In the genomic region with DNA sequence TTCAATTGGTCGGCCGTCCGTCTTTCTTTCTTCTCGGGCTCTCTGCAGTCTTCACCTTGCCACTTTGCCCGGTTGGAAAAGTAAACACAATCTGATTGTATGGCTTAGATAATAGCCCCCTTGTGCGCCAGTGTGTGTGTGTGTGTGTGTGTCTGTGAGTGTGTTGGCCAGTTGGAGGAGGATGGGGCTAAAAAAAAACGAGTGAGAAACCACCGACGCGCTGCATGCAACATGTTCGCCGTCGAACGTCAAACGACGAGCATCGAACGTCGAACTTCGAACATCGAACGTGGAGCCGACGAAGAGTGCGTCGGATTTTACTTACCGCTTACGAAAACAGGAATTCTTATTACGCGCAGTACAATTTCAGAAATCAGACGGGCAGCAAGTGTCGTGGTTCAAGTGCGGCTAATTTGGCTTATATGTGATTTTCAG, we compare ENCODE assay signal across 4 fruit fly cellular contexts.
A peak's percentile ranks its signal among the peaks of the same experiment; 100 is the strongest.
TF ChIP-seq lines count a peak whose summit lies in the region.

A gene (plus strand): TSS at position 355 of the 435 bp plus-strand sequence.

- no peak for TF ChIP-seq CTCF in whole organism, embryonic (GFP tag; optimal IDR thresholded peaks at IDR 0.05; lab: Kevin White, UChicago)

TF ChIP-seq in whole organism, embryonic, 481 proteins besides CTCF, POLR2A, EP300 and RAD21 (continues in another document):
- TF ChIP-seq Hr51 (GFP tag; optimal IDR thresholded peaks at IDR 0.05; lab: Kevin White, UChicago) (no peak), sug (tag; optimal IDR thresholded peaks at IDR 0.05; lab: Kevin White, UChicago) (peak; percentile 78), CG17912 (GFP tag; optimal IDR thresholded peaks at IDR 0.05; lab: Kevin White, UChicago) (peak; percentile 24), maf-S (GFP tag; optimal IDR thresholded peaks at IDR 0.05; lab: Kevin White, UChicago) (no peak), CG3163 (GFP tag; optimal IDR thresholded peaks at IDR 0.05; lab: Kevin White, UChicago) (peak; percentile 54), Opbp (GFP tag; IDR thresholded peaks at IDR 0.05; lab: Robert Waterston, UW; ENCODE audit: partially characterized antibody) (peak; percentile 41; the same call in 1 of the 3 replicates), Fer3 (tag; optimal IDR thresholded peaks at IDR 0.05; lab: Kevin White, UChicago) (no peak), otp (GFP tag; IDR thresholded peaks at IDR 0.05; lab: Robert Waterston, UW) (0 out of 3 replicates have a peak, but pooled peaks have one; percentile 30), CG18764 (GFP tag; optimal IDR thresholded peaks at IDR 0.05; lab: Kevin White, UChicago) (no peak), CG12071 (GFP tag; optimal IDR thresholded peaks at IDR 0.05; lab: Kevin White, UChicago) (peak; percentile 49), lilli (GFP tag; optimal IDR thresholded peaks at IDR 0.05; lab: Kevin White, UChicago) (no peak), CG7372 (GFP tag; IDR thresholded peaks at IDR 0.05; lab: Robert Waterston, UW) (no peak), wek (GFP tag; optimal IDR thresholded peaks at IDR 0.05; lab: Kevin White, UChicago) (peak; percentile 8), HmgZ (tag; optimal IDR thresholded peaks at IDR 0.05; lab: Kevin White, UChicago) (peak; percentile 3), CG2129 (GFP tag; IDR thresholded peaks at IDR 0.05; lab: Robert Waterston, UW; ENCODE audit: partially characterized antibody) (no peak), Nf-YB (GFP tag; optimal IDR thresholded peaks at IDR 0.05; lab: Kevin White, UChicago) (peak; percentile 90), Bgb (GFP tag; IDR thresholded peaks at IDR 0.05; lab: Robert Waterston, UW; ENCODE audit: partially characterized antibody) (peak; percentile 42; the same call in 1 of the 2 replicates), CG7271 (tag; optimal IDR thresholded peaks at IDR 0.05; lab: Kevin White, UChicago) (no peak), CG6175 (GFP tag; IDR thresholded peaks at IDR 0.05; lab: Robert Waterston, UW) (peak; percentile 48; the same call in 1 of the 3 replicates), Dek (tag; optimal IDR thresholded peaks at IDR 0.05; lab: Kevin White, UChicago) (no peak)

TF ChIP-seq in whole organism, prepupa, 60 proteins besides CTCF, POLR2A, EP300 and RAD21 (continues in another document):
- TF ChIP-seq CG6792 (GFP tag; optimal IDR thresholded peaks at IDR 0.05; lab: Kevin White, UChicago) (no peak), CG8119 (GFP tag; IDR thresholded peaks at IDR 0.05; lab: Robert Waterston, UW) (peak; percentile 41; the same call in 2 of the 3 replicates), cyc (GFP tag; optimal IDR thresholded peaks at IDR 0.05; lab: Kevin White, UChicago) (no peak), CG6854 (GFP tag; optimal IDR thresholded peaks at IDR 0.05; lab: Kevin White, UChicago) (peak; percentile 33), CG32006 (GFP tag; optimal IDR thresholded peaks at IDR 0.05; lab: Kevin White, UChicago) (no peak), CG7368 (GFP tag; optimal IDR thresholded peaks at IDR 0.05; lab: Kevin White, UChicago) (no peak), CG34406 (GFP tag; optimal IDR thresholded peaks at IDR 0.05; lab: Kevin White, UChicago) (no peak), Eip93F (GFP tag; optimal IDR thresholded peaks at IDR 0.05; lab: Kevin White, UChicago) (no peak), CG6276 (GFP tag; optimal IDR thresholded peaks at IDR 0.05; lab: Kevin White, UChicago) (no peak), CG6163 (GFP tag; IDR thresholded peaks at IDR 0.05; lab: Robert Waterston, UW) (peak; percentile 84), esn (GFP tag; optimal IDR thresholded peaks at IDR 0.05; lab: Kevin White, UChicago) (peak; percentile 24), Sox14 (GFP tag; optimal IDR thresholded peaks at IDR 0.05; lab: Kevin White, UChicago) (no peak), CG16779 (tag; optimal IDR thresholded peaks at IDR 0.05; lab: Kevin White, UChicago) (peak; percentile 3), achi (GFP tag; optimal IDR thresholded peaks at IDR 0.05; lab: Kevin White, UChicago) (no peak), Eip78C (GFP tag; lab: Kevin White, UChicago) (peak; percentile 70), Hr39 (GFP tag; optimal IDR thresholded peaks at IDR 0.05; lab: Kevin White, UChicago) (no peak), Smox (GFP tag; optimal IDR thresholded peaks at IDR 0.05; lab: Kevin White, UChicago) (no peak), Ets21C (GFP tag; optimal IDR thresholded peaks at IDR 0.05; lab: Kevin White, UChicago) (no peak), CG4318 (GFP tag; optimal IDR thresholded peaks at IDR 0.05; lab: Kevin White, UChicago) (no peak), fd59A (GFP tag; optimal IDR thresholded peaks at IDR 0.05; lab: Kevin White, UChicago) (no peak), vri (GFP tag; optimal IDR thresholded peaks at IDR 0.05; lab: Kevin White, UChicago) (no peak), CG10669 (GFP tag; optimal IDR thresholded peaks at IDR 0.05; lab: Kevin White, UChicago) (no peak), Lpt (GFP tag; optimal IDR thresholded peaks at IDR 0.05; lab: Kevin White, UChicago) (no peak)

TF ChIP-seq in whole organism, pupa, 21 proteins besides CTCF, POLR2A, EP300 and RAD21:
- TF ChIP-seq CG8301 (tag; optimal IDR thresholded peaks at IDR 0.05; lab: Kevin White, UChicago) (no peak), fd96Ca (GFP tag; IDR thresholded peaks at IDR 0.05; lab: Robert Waterston, UW) (peak; percentile 49; the same call in 2 of the 3 replicates), D1 (tag; optimal IDR thresholded peaks at IDR 0.05; lab: Kevin White, UChicago) (no peak), CG10348 (GFP tag; IDR thresholded peaks at IDR 0.05; lab: Robert Waterston, UW) (no peak), rn (GFP tag; IDR thresholded peaks at IDR 0.05; lab: Robert Waterston, UW) (no peak), CG14655 (GFP tag; optimal IDR thresholded peaks at IDR 0.05; lab: Kevin White, UChicago) (no peak), CG9948 (tag; optimal IDR thresholded peaks at IDR 0.05; lab: Kevin White, UChicago) (no peak), Ets98B (GFP tag; IDR thresholded peaks at IDR 0.05; lab: Robert Waterston, UW) (peak; percentile 23; the same call in 1 of the 2 replicates), CG15710 (tag; optimal IDR thresholded peaks at IDR 0.05; lab: Kevin White, UChicago) (no peak), CG8159 (tag; optimal IDR thresholded peaks at IDR 0.05; lab: Kevin White, UChicago) (no peak), EcR (GFP tag; optimal IDR thresholded peaks at IDR 0.05; lab: Kevin White, UChicago) (no peak), CG4496 (GFP tag; IDR thresholded peaks at IDR 0.05; lab: Robert Waterston, UW) (peak; percentile 48; the same call in 1 of the 3 replicates), CG17806 (tag; optimal IDR thresholded peaks at IDR 0.05; lab: Kevin White, UChicago) (no peak), CG13204 (GFP tag; optimal IDR thresholded peaks at IDR 0.05; lab: Kevin White, UChicago) (peak; percentile 15), CG12605 (GFP tag; IDR thresholded peaks at IDR 0.05; lab: Robert Waterston, UW) (0 out of 2 replicates have a peak, but pooled peaks have one; percentile 29), Snoo (tag; optimal IDR thresholded peaks at IDR 0.05; lab: Kevin White, UChicago) (no peak), gl (tag; optimal IDR thresholded peaks at IDR 0.05; lab: Kevin White, UChicago) (no peak), Pif1B (GFP tag; optimal IDR thresholded peaks at IDR 0.05; lab: Kevin White, UChicago) (peak; percentile 20), CG32121 (GFP tag; IDR thresholded peaks at IDR 0.05; lab: Robert Waterston, UW) (no peak), Pif1A (GFP tag; optimal IDR thresholded peaks at IDR 0.05; lab: Kevin White, UChicago) (no peak), CG34367 (tag; optimal IDR thresholded peaks at IDR 0.05; lab: Kevin White, UChicago) (no peak)

TF ChIP-seq in whole organism, wandering third instar larva, 38 proteins besides CTCF, POLR2A, EP300 and RAD21:
- peak; percentile 0 for TF ChIP-seq psq (GFP tag; optimal IDR thresholded peaks at IDR 0.05; lab: Kevin White, UChicago)
- TF ChIP-seq HLH106 (tag; optimal IDR thresholded peaks at IDR 0.05; lab: Kevin White, UChicago): no peak
- no peak for TF ChIP-seq CG32264 (GFP tag; optimal IDR thresholded peaks at IDR 0.05; lab: Kevin White, UChicago)
- TF ChIP-seq fru (GFP tag; optimal IDR thresholded peaks at IDR 0.05; lab: Kevin White, UChicago): no peak
- TF ChIP-seq rgr (GFP tag; optimal IDR thresholded peaks at IDR 0.05; lab: Kevin White, UChicago): peak; percentile 4
- no peak for TF ChIP-seq Rel (GFP tag; optimal IDR thresholded peaks at IDR 0.05; lab: Kevin White, UChicago)
- no peak for TF ChIP-seq Rel (tag; optimal IDR thresholded peaks at IDR 0.05; lab: Kevin White, UChicago)
- TF ChIP-seq Vsx2 (GFP tag; optimal IDR thresholded peaks at IDR 0.05; lab: Kevin White, UChicago; ENCODE audit: partially characterized antibody): peak; percentile 77
TF ChIP-seq in whole organism, wandering third instar larva: peak in this region for 3.
